ENCODE assay signal across 5 fruit fly cellular contexts in the genomic region with DNA sequence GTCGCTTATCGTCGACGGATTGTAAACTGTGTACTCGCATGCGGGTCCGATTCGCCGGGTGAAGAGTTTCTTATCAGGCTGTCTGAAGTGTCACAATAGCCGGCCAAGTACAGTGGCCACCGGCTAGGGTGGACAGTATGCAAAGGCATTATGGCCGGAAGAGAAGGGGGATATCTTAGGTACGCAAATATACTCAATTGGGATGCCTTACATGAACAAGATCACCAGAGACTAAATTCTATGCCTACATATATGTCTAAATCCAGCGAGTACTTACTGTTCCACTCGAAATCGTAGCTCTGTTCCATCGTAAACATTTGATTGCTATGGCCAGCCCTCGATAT.
TF ChIP-seq lines count a peak whose summit lies in the region.

No protein-coding gene starts in this region.

- peak; percentile 45 for TF ChIP-seq CTCF in whole organism, embryonic (GFP tag; optimal IDR thresholded peaks at IDR 0.05; lab: Kevin White, UChicago)

TF ChIP-seq in whole organism, adult, 20 proteins besides CTCF, POLR2A, EP300 and RAD21 (continues in another document):
- peak; percentile 74 for TF ChIP-seq Clk (GFP tag; optimal IDR thresholded peaks at IDR 0.05; lab: Kevin White, UChicago)
- TF ChIP-seq CG7101 (tag; optimal IDR thresholded peaks at IDR 0.05; lab: Kevin White, UChicago), result peak; percentile 93
- peak; percentile 57 for TF ChIP-seq tj (GFP tag; optimal IDR thresholded peaks at IDR 0.05; lab: Kevin White, UChicago)
- TF ChIP-seq bab1 (GFP tag; optimal IDR thresholded peaks at IDR 0.05; lab: Kevin White, UChicago), result peak; percentile 66
- no peak for TF ChIP-seq ovo (GFP tag; optimal IDR thresholded peaks at IDR 0.05; lab: Kevin White, UChicago)
- TF ChIP-seq CG7045 (GFP tag; optimal IDR thresholded peaks at IDR 0.05; lab: Kevin White, UChicago), result peak; percentile 84
- peak; percentile 89 for TF ChIP-seq Crg-1 (GFP tag; optimal IDR thresholded peaks at IDR 0.05; lab: Kevin White, UChicago)
- TF ChIP-seq CG1620 (GFP tag; optimal IDR thresholded peaks at IDR 0.05; lab: Kevin White, UChicago), result peak; percentile 57
- no peak for TF ChIP-seq cnc (optimal IDR thresholded peaks at IDR 0.05; lab: Kevin White, UChicago)
- no peak for TF ChIP-seq kay (GFP tag; lab: Kevin White, UChicago; ENCODE audit: borderline replicate concordance)
- TF ChIP-seq CG5204 (GFP tag; optimal IDR thresholded peaks at IDR 0.05; lab: Kevin White, UChicago), result no peak
- peak; percentile 88 for TF ChIP-seq CG11617 (GFP tag; optimal IDR thresholded peaks at IDR 0.05; lab: Kevin White, UChicago)
- TF ChIP-seq cic (GFP tag; optimal IDR thresholded peaks at IDR 0.05; lab: Kevin White, UChicago), result peak; percentile 43
- peak; percentile 92 for TF ChIP-seq Hr96 (GFP tag; optimal IDR thresholded peaks at IDR 0.05; lab: Kevin White, UChicago)
- TF ChIP-seq CG12768 (GFP tag; optimal IDR thresholded peaks at IDR 0.05; lab: Kevin White, UChicago), result peak; percentile 89
- peak; percentile 90 for TF ChIP-seq CG14711 (tag; optimal IDR thresholded peaks at IDR 0.05; lab: Kevin White, UChicago)
- TF ChIP-seq pad (GFP tag; optimal IDR thresholded peaks at IDR 0.05; lab: Kevin White, UChicago), result peak; percentile 81

TF ChIP-seq in whole organism, embryonic, 481 proteins besides CTCF, POLR2A, EP300 and RAD21 (continues in another document):
- TF ChIP-seq CG4820 (GFP tag; optimal IDR thresholded peaks at IDR 0.05; lab: Kevin White, UChicago), result peak; percentile 88
- peak; percentile 63 for TF ChIP-seq gcm (GFP tag; optimal IDR thresholded peaks at IDR 0.05; lab: Kevin White, UChicago)
- TF ChIP-seq gem (tag; optimal IDR thresholded peaks at IDR 0.05; lab: Kevin White, UChicago), result peak; percentile 87
- TF ChIP-seq insv (GFP tag; optimal IDR thresholded peaks at IDR 0.05; lab: Kevin White, UChicago), result no peak
- TF ChIP-seq rib (GFP tag; IDR thresholded peaks at IDR 0.05; lab: Robert Waterston, UW), result peak; percentile 97
- TF ChIP-seq sens (GFP tag; lab: Kevin White, UChicago), result peak; percentile 97
- TF ChIP-seq zen2 (GFP tag; IDR thresholded peaks at IDR 0.05; lab: Robert Waterston, UW; ENCODE audit: partially characterized antibody), result no peak
- TF ChIP-seq Ets97D (GFP tag; optimal IDR thresholded peaks at IDR 0.05; lab: Kevin White, UChicago), result peak; percentile 69
- TF ChIP-seq CG4424 (GFP tag; optimal IDR thresholded peaks at IDR 0.05; lab: Kevin White, UChicago), result peak; percentile 84
- TF ChIP-seq GATAe (GFP tag; conservative IDR thresholded peaks at IDR 0.05; lab: Robert Waterston, UW), result peak; percentile 98
- peak; percentile 64 for TF ChIP-seq kah (GFP tag; optimal IDR thresholded peaks at IDR 0.05; lab: Kevin White, UChicago)
- TF ChIP-seq tap (tag; optimal IDR thresholded peaks at IDR 0.05; lab: Kevin White, UChicago), result peak; percentile 86
- peak; percentile 76 for TF ChIP-seq Asciz (GFP tag; optimal IDR thresholded peaks at IDR 0.05; lab: Kevin White, UChicago)
- TF ChIP-seq CG4360 (GFP tag; IDR thresholded peaks at IDR 0.05; lab: Robert Waterston, UW), result peak; percentile 67
- peak; percentile 97 for TF ChIP-seq Antp (GFP tag; optimal IDR thresholded peaks at IDR 0.05; lab: Kevin White, UChicago)
- peak; percentile 61 for TF ChIP-seq Nf-YC (tag; optimal IDR thresholded peaks at IDR 0.05; lab: Kevin White, UChicago)
- peak; percentile 69 for TF ChIP-seq en (GFP tag; optimal IDR thresholded peaks at IDR 0.05; lab: Kevin White, UChicago)
- peak; percentile 98 for TF ChIP-seq CG34422 (GFP tag; IDR thresholded peaks at IDR 0.05; lab: Robert Waterston, UW)

TF ChIP-seq in whole organism, prepupa, 60 proteins besides CTCF, POLR2A, EP300 and RAD21 (continues in another document):
- TF ChIP-seq CG8319 (GFP tag; optimal IDR thresholded peaks at IDR 0.05; lab: Kevin White, UChicago), result peak; percentile 85
- TF ChIP-seq esn (GFP tag; optimal IDR thresholded peaks at IDR 0.05; lab: Kevin White, UChicago), result peak; percentile 93
- peak; percentile 84 for TF ChIP-seq CG15336 (GFP tag; IDR thresholded peaks at IDR 0.05; lab: Robert Waterston, UW)
- TF ChIP-seq Met (GFP tag; optimal IDR thresholded peaks at IDR 0.05; lab: Kevin White, UChicago), result peak; percentile 93
- TF ChIP-seq eg (GFP tag; IDR thresholded peaks at IDR 0.05; lab: Robert Waterston, UW), result peak; percentile 95
- peak; percentile 95 for TF ChIP-seq CG3919 (GFP tag; optimal IDR thresholded peaks at IDR 0.05; lab: Kevin White, UChicago)
- peak; percentile 61 for TF ChIP-seq dac (GFP tag; optimal IDR thresholded peaks at IDR 0.05; lab: Kevin White, UChicago)
- TF ChIP-seq fkh (GFP tag; optimal IDR thresholded peaks at IDR 0.05; lab: Kevin White, UChicago), result peak; percentile 67
- peak; percentile 6 for TF ChIP-seq Hr38 (GFP tag; optimal IDR thresholded peaks at IDR 0.05; lab: Kevin White, UChicago)
- peak; percentile 91 for TF ChIP-seq acj6 (GFP tag; optimal IDR thresholded peaks at IDR 0.05; lab: Kevin White, UChicago)
- peak; percentile 93 for TF ChIP-seq Sox15 (GFP tag; optimal IDR thresholded peaks at IDR 0.05; lab: Kevin White, UChicago)
- peak; percentile 90 for TF ChIP-seq Sox102F (GFP tag; optimal IDR thresholded peaks at IDR 0.05; lab: Kevin White, UChicago)
- TF ChIP-seq Smox (GFP tag; optimal IDR thresholded peaks at IDR 0.05; lab: Kevin White, UChicago), result peak; percentile 94
- peak; percentile 91 for TF ChIP-seq Eip75B (GFP tag; optimal IDR thresholded peaks at IDR 0.05; lab: Kevin White, UChicago)
- TF ChIP-seq Sox14 (GFP tag; optimal IDR thresholded peaks at IDR 0.05; lab: Kevin White, UChicago), result peak; percentile 94
- TF ChIP-seq ss (GFP tag; optimal IDR thresholded peaks at IDR 0.05; lab: Kevin White, UChicago), result peak; percentile 66 to 88
- peak; percentile 83 for TF ChIP-seq fd59A (GFP tag; optimal IDR thresholded peaks at IDR 0.05; lab: Kevin White, UChicago)
- TF ChIP-seq CG4318 (GFP tag; optimal IDR thresholded peaks at IDR 0.05; lab: Kevin White, UChicago), result peak; percentile 74

TF ChIP-seq in whole organism, pupa, 21 proteins besides CTCF, POLR2A, EP300 and RAD21 (continues in another document):
- TF ChIP-seq Snoo (tag; optimal IDR thresholded peaks at IDR 0.05; lab: Kevin White, UChicago), result peak; percentile 94
- TF ChIP-seq CG9948 (tag; optimal IDR thresholded peaks at IDR 0.05; lab: Kevin White, UChicago), result peak; percentile 77
- TF ChIP-seq EcR (GFP tag; optimal IDR thresholded peaks at IDR 0.05; lab: Kevin White, UChicago), result peak; percentile 81
- peak; percentile 72 for TF ChIP-seq gl (tag; optimal IDR thresholded peaks at IDR 0.05; lab: Kevin White, UChicago)
- TF ChIP-seq fd96Ca (GFP tag; IDR thresholded peaks at IDR 0.05; lab: Robert Waterston, UW), result peak; percentile 97
- peak; percentile 85 for TF ChIP-seq CG8301 (tag; optimal IDR thresholded peaks at IDR 0.05; lab: Kevin White, UChicago)
- TF ChIP-seq CG14655 (GFP tag; optimal IDR thresholded peaks at IDR 0.05; lab: Kevin White, UChicago), result no peak
- TF ChIP-seq CG17806 (tag; optimal IDR thresholded peaks at IDR 0.05; lab: Kevin White, UChicago), result peak; percentile 83
- TF ChIP-seq D1 (tag; optimal IDR thresholded peaks at IDR 0.05; lab: Kevin White, UChicago), result no peak
- TF ChIP-seq Pif1A (GFP tag; optimal IDR thresholded peaks at IDR 0.05; lab: Kevin White, UChicago), result no peak
- TF ChIP-seq Pif1B (GFP tag; optimal IDR thresholded peaks at IDR 0.05; lab: Kevin White, UChicago), result no peak
- TF ChIP-seq CG12605 (GFP tag; IDR thresholded peaks at IDR 0.05; lab: Robert Waterston, UW), result peak; percentile 92
- peak; percentile 72 for TF ChIP-seq CG10348 (GFP tag; IDR thresholded peaks at IDR 0.05; lab: Robert Waterston, UW)
- peak; percentile 94 for TF ChIP-seq Ets98B (GFP tag; IDR thresholded peaks at IDR 0.05; lab: Robert Waterston, UW)
- TF ChIP-seq rn (GFP tag; IDR thresholded peaks at IDR 0.05; lab: Robert Waterston, UW), result peak; percentile 81
- TF ChIP-seq CG13204 (GFP tag; optimal IDR thresholded peaks at IDR 0.05; lab: Kevin White, UChicago), result peak; percentile 49
- TF ChIP-seq CG34367 (tag; optimal IDR thresholded peaks at IDR 0.05; lab: Kevin White, UChicago), result peak; percentile 82
- peak; percentile 89 for TF ChIP-seq CG8159 (tag; optimal IDR thresholded peaks at IDR 0.05; lab: Kevin White, UChicago)
- peak; percentile 93 for TF ChIP-seq CG32121 (GFP tag; IDR thresholded peaks at IDR 0.05; lab: Robert Waterston, UW)
- TF ChIP-seq CG4496 (GFP tag; IDR thresholded peaks at IDR 0.05; lab: Robert Waterston, UW), result peak; percentile 97

TF ChIP-seq in whole organism, wandering third instar larva, 38 proteins besides CTCF, POLR2A, EP300 and RAD21 (continues in another document):
- TF ChIP-seq dl (GFP tag; optimal IDR thresholded peaks at IDR 0.05; lab: Kevin White, UChicago; ENCODE audit: insufficient read depth in 1 of 2, partially characterized antibody in 2 of 2) (no peak), Myc (optimal IDR thresholded peaks at IDR 0.05; lab: Kevin White, UChicago) (no peak), dsf (GFP tag; optimal IDR thresholded peaks at IDR 0.05; lab: Kevin White, UChicago; ENCODE audit: borderline replicate concordance) (peak; percentile 80), Hnf4 (GFP tag; optimal IDR thresholded peaks at IDR 0.05; lab: Kevin White, UChicago) (peak; percentile 96), Jra (GFP tag; optimal IDR thresholded peaks at IDR 0.05; lab: Kevin White, UChicago) (peak; percentile 86), GATAd (GFP tag; optimal IDR thresholded peaks at IDR 0.05; lab: Kevin White, UChicago) (peak; percentile 33), N (GFP tag; optimal IDR thresholded peaks at IDR 0.05; lab: Kevin White, UChicago) (no peak), Abd-B (GFP tag; optimal IDR thresholded peaks at IDR 0.05; lab: Kevin White, UChicago) (no peak), Dfd (GFP tag; optimal IDR thresholded peaks at IDR 0.05; lab: Kevin White, UChicago) (no peak), Mio (GFP tag; optimal IDR thresholded peaks at IDR 0.05; lab: Kevin White, UChicago) (peak; percentile 82), tai (GFP tag; optimal IDR thresholded peaks at IDR 0.05; lab: Kevin White, UChicago) (no peak), CG32264 (GFP tag; optimal IDR thresholded peaks at IDR 0.05; lab: Kevin White, UChicago) (peak; percentile 87), woc (GFP tag; optimal IDR thresholded peaks at IDR 0.05; lab: Kevin White, UChicago) (peak; percentile 81), Hr78 (GFP tag; optimal IDR thresholded peaks at IDR 0.05; lab: Kevin White, UChicago) (no peak), Vsx2 (GFP tag; optimal IDR thresholded peaks at IDR 0.05; lab: Kevin White, UChicago; ENCODE audit: partially characterized antibody) (no peak), foxo (GFP tag; optimal IDR thresholded peaks at IDR 0.05; lab: Kevin White, UChicago) (peak; percentile 90 to 99), CG9705 (GFP tag; optimal IDR thresholded peaks at IDR 0.05; lab: Kevin White, UChicago) (peak; percentile 62), Hr83 (GFP tag; optimal IDR thresholded peaks at IDR 0.05; lab: Kevin White, UChicago; ENCODE audit: poor library complexity, severe bottlenecking) (peak; percentile 76), jim (GFP tag; optimal IDR thresholded peaks at IDR 0.05; lab: Kevin White, UChicago) (peak; percentile 2), Dif (GFP tag; optimal IDR thresholded peaks at IDR 0.05; lab: Kevin White, UChicago; ENCODE audit: partially characterized antibody) (no peak), OdsH (GFP tag; optimal IDR thresholded peaks at IDR 0.05; lab: Kevin White, UChicago) (peak; percentile 94)
